Fruit fly (Drosophila melanogaster) ovary, adult (tissue): Measurements from ENCODE around the gene CG10479.

Experiments
- CG17801 ChIP-seq: fragments of 200-800 bp; optimal IDR thresholded peaks from 2 replicates; lab custom pipeline; 2019; ENCODE audit warnings: missing biosample characterization, mild to moderate bottlenecking, missing genetic modification characterization, moderate library complexity; ENCODE audit not compliant: partially characterized antibody

The CG10479 gene

DNA sequence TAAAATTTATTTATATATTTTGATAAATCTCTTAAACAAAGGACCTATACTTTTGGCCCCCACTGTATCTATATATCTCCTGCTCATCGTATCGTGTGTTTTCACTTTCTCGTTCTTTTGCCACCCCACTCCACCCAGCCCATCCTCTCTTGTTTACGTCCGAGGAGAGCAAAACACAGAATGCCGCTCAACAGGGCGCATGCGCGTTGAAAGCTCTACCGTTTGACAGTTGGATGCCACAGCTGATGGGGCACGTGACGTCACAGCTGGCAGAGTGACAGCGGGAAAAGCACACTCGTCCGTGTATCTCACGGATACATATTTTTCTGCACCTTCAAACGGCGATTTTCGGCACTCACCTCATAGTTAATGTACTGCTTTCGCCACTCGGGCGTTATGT lies 55.0 kb downstream of the CG10479 start:
- TF ChIP-seq CG17801 (GFP tag; lab: Kevin White, UChicago), result no peak
